Fruit fly (Drosophila melanogaster): Measurements from ENCODE around the gene CG10576.

CG10576 gene

dm6 chr3L:5797274-5797673, 31.8 kb upstream of the CG10576 start:
- TF ChIP-seq CG11902 (GFP tag; optimal IDR thresholded peaks at IDR 0.05) (no peak), fd59A (GFP tag; optimal IDR thresholded peaks at IDR 0.05) (no peak), CG15336 (GFP tag; IDR thresholded peaks at IDR 0.05) (no peak), CG3919 (GFP tag; optimal IDR thresholded peaks at IDR 0.05) (no peak), acj6 (GFP tag; optimal IDR thresholded peaks at IDR 0.05) (no peak), Gug (GFP tag; IDR thresholded peaks at IDR 0.05) (no peak), CG34406 (GFP tag; optimal IDR thresholded peaks at IDR 0.05) (no peak), Blimp-1 (GFP tag; optimal IDR thresholded peaks at IDR 0.05) (no peak), svp (GFP tag) (no peak), CG6808 (GFP tag; optimal IDR thresholded peaks at IDR 0.05) (no peak)

- peak; percentile 52 for TF ChIP-seq Eip78C (GFP tag)
- TF ChIP-seq CG6163 (GFP tag; IDR thresholded peaks at IDR 0.05) = peak; percentile 24; the same call in 1 of the 3 replicates
- peak; percentile 32; the same call in 1 of the 2 replicates for TF ChIP-seq CG15336 (GFP tag; IDR thresholded peaks at IDR 0.05)
- no peak for TF ChIP-seq Gug (GFP tag; IDR thresholded peaks at IDR 0.05)
- 0 out of 3 replicates have a peak, but pooled peaks have one; percentile 41 for TF ChIP-seq eg (GFP tag; IDR thresholded peaks at IDR 0.05)
Measured at dm6 chr3L:5796493-5796998, 31.0 kb upstream of the CG10576 start, which contains the start of gene Tektin-C. TSS of gene Tektin-C (minus strand) at chr3L:5796543.

DNA sequence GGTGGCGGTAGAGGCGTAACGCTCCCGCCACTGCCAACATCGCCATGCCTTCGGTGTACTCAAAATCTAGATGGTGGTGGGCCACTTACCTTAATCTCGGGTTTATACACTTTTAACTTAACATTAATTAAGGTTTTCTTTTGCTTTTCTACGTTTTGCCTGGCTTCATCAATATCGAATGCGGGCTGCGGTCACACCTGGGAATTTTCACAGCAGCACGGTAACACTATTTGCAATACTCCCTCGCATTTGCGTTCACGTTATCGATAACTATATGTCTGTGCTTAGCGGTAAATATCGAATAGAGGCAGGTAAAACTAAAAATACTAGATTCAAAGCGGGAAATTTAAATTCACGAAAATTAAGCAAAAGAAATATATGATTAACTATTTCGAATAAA, 28.5 kb upstream of the CG10576 start, which contains the start of gene Bre1:
Bre1 (minus strand) TSS at position 226 of the 400 bp plus-strand sequence.
- no peak for TF ChIP-seq dsx (GFP tag; optimal IDR thresholded peaks at IDR 0.05; ENCODE audit: poor library complexity, severe bottlenecking)
- TF ChIP-seq Blimp-1 (GFP tag; optimal IDR thresholded peaks at IDR 0.05) = no peak
- no peak for TF ChIP-seq topi (GFP tag; optimal IDR thresholded peaks at IDR 0.05)
- no peak for TF ChIP-seq Eip93F (GFP tag; optimal IDR thresholded peaks at IDR 0.05)
- no peak for TF ChIP-seq CG8632 (GFP tag; optimal IDR thresholded peaks at IDR 0.05)
- no peak for TF ChIP-seq eg (GFP tag; IDR thresholded peaks at IDR 0.05)
- TF ChIP-seq Ets96B (tag; optimal IDR thresholded peaks at IDR 0.05) = no peak
- TF ChIP-seq vri (GFP tag; optimal IDR thresholded peaks at IDR 0.05) = no peak
- no peak for TF ChIP-seq Eip75B (GFP tag; optimal IDR thresholded peaks at IDR 0.05)
- no peak for TF ChIP-seq CG3919 (GFP tag; optimal IDR thresholded peaks at IDR 0.05)
- no peak for TF ChIP-seq CG6276 (GFP tag; optimal IDR thresholded peaks at IDR 0.05)
- no peak for TF ChIP-seq CG11902 (GFP tag; optimal IDR thresholded peaks at IDR 0.05)
- no peak for TF ChIP-seq Sox14 (GFP tag; optimal IDR thresholded peaks at IDR 0.05)
- TF ChIP-seq achi (GFP tag; optimal IDR thresholded peaks at IDR 0.05) = no peak
- no peak for TF ChIP-seq CG10669 (GFP tag; optimal IDR thresholded peaks at IDR 0.05)
- no peak for TF ChIP-seq CG7368 (GFP tag; optimal IDR thresholded peaks at IDR 0.05)
- TF ChIP-seq CG34406 (GFP tag; optimal IDR thresholded peaks at IDR 0.05) = no peak
- no peak for TF ChIP-seq OdsH (GFP tag; optimal IDR thresholded peaks at IDR 0.05)
- TF ChIP-seq CG8119 (GFP tag; IDR thresholded peaks at IDR 0.05) = no peak
- TF ChIP-seq CG15336 (GFP tag; IDR thresholded peaks at IDR 0.05) = no peak

dm6 chr3L:5789663-5790062, 24.2 kb upstream of the CG10576 start:
- TF ChIP-seq CG31627 (GFP tag; optimal IDR thresholded peaks at IDR 0.05) (peak; percentile 17), Ets21C (GFP tag; optimal IDR thresholded peaks at IDR 0.05) (no peak), cyc (GFP tag; optimal IDR thresholded peaks at IDR 0.05) (peak; percentile 37), Hr39 (GFP tag; optimal IDR thresholded peaks at IDR 0.05) (peak; percentile 43), CG3032 (tag; optimal IDR thresholded peaks at IDR 0.05) (peak; percentile 34), topi (GFP tag; optimal IDR thresholded peaks at IDR 0.05) (peak; percentile 36), vri (GFP tag; optimal IDR thresholded peaks at IDR 0.05) (no peak), lz (GFP tag; optimal IDR thresholded peaks at IDR 0.05) (peak; percentile 57), esn (GFP tag; optimal IDR thresholded peaks at IDR 0.05) (peak; percentile 60), CG15336 (GFP tag; IDR thresholded peaks at IDR 0.05) (peak; percentile 27; the same call in 1 of the 2 replicates), CG3919 (GFP tag; optimal IDR thresholded peaks at IDR 0.05) (no peak), CG8632 (GFP tag; optimal IDR thresholded peaks at IDR 0.05) (peak; percentile 24), Eip78C (GFP tag) (peak; percentile 86)

All from whole organism, prepupa.